Worm (Caenorhabditis elegans): ENCODE data around the gene ZK1248.17.

- no peak for TF ChIP-seq flt-1 (GFP tag; IDR thresholded peaks at IDR 0.05)
- no peak for TF ChIP-seq tab-1 (GFP tag; IDR thresholded peaks at IDR 0.05)
Observed at ce11 chrII:5866920-5867319, 21.6 kb upstream of the ZK1248.17 start.
